Fruit fly (Drosophila melanogaster) whole organism, embryonic: Measurements from ENCODE around the gene kin17.
A peak's percentile ranks its signal among the peaks of the same experiment; 100 is the strongest.

Experiments used
- CG11456 ChIP-seq: fragments of 200-800 bp; sonication (Bioruptor generic); IDR thresholded peaks from 3 replicates; pipeline ENCODE4 v1.3.6; 2022; ENCODE audit warnings: missing biosample characterization, missing genetic modification characterization
- CG13123 ChIP-seq: fragments of 200-800 bp; sonication (Bioruptor generic); optimal IDR thresholded peaks from 2 replicates; lab custom pipeline; 2016; ENCODE audit warnings: missing biosample characterization, missing genetic modification characterization
- CG14441 ChIP-seq: fragments of 200-800 bp; sonication (Bioruptor generic); IDR thresholded peaks from 2 replicates; pipeline ENCODE4 v1.3.6; 2022; ENCODE audit warnings: missing biosample characterization, missing genetic modification characterization
- CG14710 ChIP-seq: fragments of 200-800 bp; sonication (Bioruptor generic); optimal IDR thresholded peaks from 3 replicates; lab custom pipeline; 2019; ENCODE audit warnings: missing biosample characterization, mild to moderate bottlenecking, missing genetic modification characterization, moderate library complexity
- CG15514 ChIP-seq: fragments of 200-800 bp; sonication (Bioruptor generic); optimal IDR thresholded peaks from 3 replicates; lab custom pipeline; 2017; ENCODE audit warnings: missing biosample characterization, missing genetic modification characterization, mild to moderate bottlenecking, moderate library complexity, missing genetic modification reagents
- CG16863 ChIP-seq: fragments of 200-800 bp; sonication (Bioruptor generic); optimal IDR thresholded peaks from 3 replicates; lab custom pipeline; 2016; ENCODE audit warnings: missing biosample characterization, missing genetic modification characterization
- CG17186 ChIP-seq: fragments of 200-800 bp; sonication (Bioruptor generic); optimal IDR thresholded peaks from 3 replicates; lab custom pipeline; 2017; ENCODE audit warnings: missing biosample characterization, missing genetic modification reagents, missing genetic modification characterization
- CG31224 ChIP-seq: fragments of 200-800 bp; sonication (Bioruptor generic); IDR thresholded peaks from 2 replicates; pipeline ENCODE4 v1.3.6; 2022; ENCODE audit warnings: missing biosample characterization, missing genetic modification characterization
- CG3838 ChIP-seq: fragments of 200-800 bp; sonication (Bioruptor generic); optimal IDR thresholded peaks from 3 replicates; lab custom pipeline; 2016; ENCODE audit warnings: missing biosample characterization, missing genetic modification characterization
- CG3995 ChIP-seq: fragments of 200-800 bp; sonication (Bioruptor generic); optimal IDR thresholded peaks from 3 replicates; lab custom pipeline; 2016; ENCODE audit warnings: missing biosample characterization, missing genetic modification characterization
- CG4282 ChIP-seq: fragments of 200-800 bp; sonication (Bioruptor generic); optimal IDR thresholded peaks from 2 replicates; lab custom pipeline; 2016; ENCODE audit warnings: missing biosample characterization, missing genetic modification characterization
- CG4617 ChIP-seq: fragments of 200-800 bp; sonication (Bioruptor generic); optimal IDR thresholded peaks from 3 replicates; lab custom pipeline; 2016; ENCODE audit warnings: missing biosample characterization, missing genetic modification characterization, borderline replicate concordance
- CG6272 ChIP-seq: fragments of 200-800 bp; sonication (Bioruptor generic); IDR thresholded peaks from 2 replicates; pipeline ENCODE4 v1.3.6; 2022; ENCODE audit warnings: missing biosample characterization, missing genetic modification characterization
- CG7556 ChIP-seq: fragments of 200-800 bp; sonication (Bioruptor generic); optimal IDR thresholded peaks from 2 replicates; lab custom pipeline; 2017; ENCODE audit warnings: missing biosample characterization, mild to moderate bottlenecking, missing genetic modification characterization
- CG8388 ChIP-seq: fragments of 200-800 bp; sonication (Bioruptor generic); optimal IDR thresholded peaks from 2 replicates; lab custom pipeline; 2019; ENCODE audit warnings: missing biosample characterization, mild to moderate bottlenecking, missing genetic modification characterization, moderate library complexity
- CG9437 ChIP-seq: fragments of 200-800 bp; sonication (Bioruptor generic); optimal IDR thresholded peaks from 2 replicates; lab custom pipeline; 2018; ENCODE audit warnings: missing biosample characterization, mild to moderate bottlenecking, missing genetic modification characterization
- CHES-1-like ChIP-seq: fragments of 200-800 bp; sonication (Bioruptor generic); optimal IDR thresholded peaks from 2 replicates; lab custom pipeline; 2016; ENCODE audit warnings: missing biosample characterization, missing genetic modification characterization
- Ets97D ChIP-seq: fragments of 200-800 bp; sonication (Bioruptor generic); optimal IDR thresholded peaks from 3 replicates; lab custom pipeline; 2016; ENCODE audit warnings: missing biosample characterization, missing genetic modification characterization
- HLH4C ChIP-seq: fragments of 200-800 bp; sonication (Bioruptor generic); IDR thresholded peaks from 3 replicates; pipeline ENCODE4 v1.3.6; 2022; ENCODE audit warnings: missing biosample characterization, missing genetic modification characterization; ENCODE audit not compliant: partially characterized antibody
- HmgD ChIP-seq: fragments of 200-800 bp; sonication (Bioruptor generic); optimal IDR thresholded peaks from 3 replicates; lab custom pipeline; 2016; ENCODE audit warnings: missing biosample characterization, missing genetic modification characterization
- Hmx ChIP-seq: fragments of 200-800 bp; sonication (Bioruptor generic); optimal IDR thresholded peaks from 2 replicates; lab custom pipeline; 2016; ENCODE audit warnings: missing biosample characterization, missing genetic modification characterization
- Jarid2 ChIP-seq: fragments of 200-800 bp; sonication (Bioruptor generic); optimal IDR thresholded peaks from 3 replicates; lab custom pipeline; 2017; ENCODE audit warnings: mild to moderate bottlenecking, missing biosample characterization, missing genetic modification reagents, missing genetic modification characterization
- Lpt ChIP-seq: fragments of >200 bp; optimal IDR thresholded peaks from 2 replicates; lab custom pipeline; 2018; ENCODE audit warnings: missing biosample characterization, missing genetic modification characterization
- MESR4 ChIP-seq: fragments of 200-800 bp; sonication (Bioruptor generic); optimal IDR thresholded peaks from 2 replicates; lab custom pipeline; 2018; ENCODE audit warnings: missing biosample characterization, mild to moderate bottlenecking, missing genetic modification characterization, moderate library complexity
- Med ChIP-seq: fragments of 200-800 bp; sonication (Bioruptor generic); peaks from one replicate; lab custom pipeline; 2016; ENCODE audit warnings: missing biosample characterization, missing genetic modification characterization, mild to moderate bottlenecking, inconsistent platforms, moderate library complexity
- Myb ChIP-seq: fragments of 200-800 bp; sonication (Bioruptor generic); optimal IDR thresholded peaks from 2 replicates; lab custom pipeline; 2016; ENCODE audit warnings: missing biosample characterization, missing genetic modification characterization
- Scr ChIP-seq: fragments of 200-800 bp; sonication (Bioruptor generic); IDR thresholded peaks from 2 replicates; pipeline ENCODE4 v1.3.6; 2022; ENCODE audit warnings: missing biosample characterization, missing genetic modification characterization; ENCODE audit not compliant: partially characterized antibody
- ara ChIP-seq: fragments of 200-800 bp; sonication (Bioruptor generic); IDR thresholded peaks from 2 replicates; pipeline ENCODE4 v1.3.6; 2022; ENCODE audit warnings: missing biosample characterization, missing genetic modification characterization
- ato ChIP-seq: fragments of 200-800 bp; sonication (Bioruptor generic); IDR thresholded peaks from 2 replicates; pipeline ENCODE4 v1.3.6; 2022; ENCODE audit warnings: missing biosample characterization, missing genetic modification characterization; ENCODE audit not compliant: partially characterized antibody
- caup ChIP-seq: fragments of 200-800 bp; sonication (Bioruptor generic); optimal IDR thresholded peaks from 3 replicates; lab custom pipeline; 2017; ENCODE audit warnings: missing biosample characterization, mild to moderate bottlenecking, missing genetic modification characterization, moderate library complexity; ENCODE audit not compliant: severe bottlenecking
- ems ChIP-seq: fragments of 200-800 bp; sonication (Bioruptor generic); optimal IDR thresholded peaks from 3 replicates; lab custom pipeline; 2016; ENCODE audit warnings: missing biosample characterization, missing genetic modification characterization
- fd102C ChIP-seq: fragments of 200-800 bp; sonication (Bioruptor generic); optimal IDR thresholded peaks from 2 replicates; lab custom pipeline; 2018; ENCODE audit warnings: missing biosample characterization, mild to moderate bottlenecking, missing genetic modification characterization, moderate library complexity
- gfzf ChIP-seq: fragments of 200-800 bp; sonication (Bioruptor generic); optimal IDR thresholded peaks from 2 replicates; lab custom pipeline; 2016; ENCODE audit warnings: missing biosample characterization, mild to moderate bottlenecking, missing genetic modification characterization, moderate library complexity
- hbn ChIP-seq: fragments of 200-800 bp; sonication (Bioruptor generic); IDR thresholded peaks from 2 replicates; pipeline ENCODE4 v1.3.6; 2022; ENCODE audit warnings: missing biosample characterization, missing genetic modification characterization; ENCODE audit not compliant: partially characterized antibody
- hkb ChIP-seq, 2 experiments: fragments of 200-800 bp in 1 of 2; fragments of >200 bp in 1 of 2; sonication (Bioruptor generic) in 1 of 2; IDR thresholded peaks in 1 of 2; optimal IDR thresholded peaks in 1 of 2; 2 replicates each; pipeline versions ENCODE4 v1.3.6 to Lab custom; 2017 to 2022; ENCODE audit warnings: missing biosample characterization in 1 of 2, missing genetic modification characterization in 1 of 2
- ken ChIP-seq: fragments of 200-800 bp; sonication (Bioruptor generic); IDR thresholded peaks from 3 replicates; pipeline ENCODE4 v1.3.6; 2022; ENCODE audit warnings: missing biosample characterization, missing genetic modification characterization
- lov ChIP-seq, 2 experiments: fragments of 200-800 bp in 1 of 2; fragments of >200 bp in 1 of 2; sonication (Bioruptor generic) in 1 of 2; IDR thresholded peaks in 1 of 2; optimal IDR thresholded peaks in 1 of 2; 2 replicates in 1 of 2; 3 replicates in 1 of 2; pipeline versions ENCODE4 v1.3.6 to Lab custom; 2017 to 2022; ENCODE audit warnings: missing biosample characterization in 1 of 2, missing genetic modification characterization in 1 of 2
- mam ChIP-seq: fragments of 200-800 bp; sonication (Bioruptor generic); optimal IDR thresholded peaks from 3 replicates; lab custom pipeline; 2016; ENCODE audit warnings: missing biosample characterization, missing genetic modification characterization
- peb ChIP-seq: fragments of 200-800 bp; sonication (Bioruptor generic); IDR thresholded peaks from 2 replicates; pipeline ENCODE4 v1.3.6; 2022; ENCODE audit warnings: missing biosample characterization, missing genetic modification characterization
- prd ChIP-seq, 3 experiments: fragments of >200 bp in 2 of 3; fragments of 200-800 bp in 1 of 3; sonication (Bioruptor generic) in 1 of 3; optimal IDR thresholded peaks in 2 of 3; IDR thresholded peaks in 1 of 3; 2 replicates in 2 of 3; 3 replicates in 1 of 3; pipeline versions ENCODE4 v1.3.6 to Lab custom; 2017 to 2022; ENCODE audit warnings: missing biosample characterization in 1 of 3, missing genetic modification characterization in 1 of 3
- pzg ChIP-seq: fragments of 200-800 bp; sonication (Bioruptor generic); optimal IDR thresholded peaks from 3 replicates; lab custom pipeline; 2018; ENCODE audit warnings: missing biosample characterization, mild to moderate bottlenecking, missing genetic modification characterization, moderate library complexity
- rib ChIP-seq: fragments of 200-800 bp; sonication (Bioruptor generic); IDR thresholded peaks from 2 replicates; pipeline ENCODE4 v1.3.6; 2022; ENCODE audit warnings: missing biosample characterization, missing genetic modification characterization
- ro ChIP-seq: fragments of 200-800 bp; sonication (Bioruptor generic); IDR thresholded peaks from 2 replicates; pipeline ENCODE4 v1.3.6; 2022; ENCODE audit warnings: missing biosample characterization, missing genetic modification characterization
- sens ChIP-seq: fragments of 200-800 bp; sonication (Bioruptor generic); peaks from one replicate; lab custom pipeline; 2016; ENCODE audit warnings: missing biosample characterization, missing genetic modification characterization
- sim ChIP-seq: fragments of 200-800 bp; sonication (Bioruptor generic); IDR thresholded peaks from 2 replicates; pipeline ENCODE4 v1.3.6; 2022; ENCODE audit warnings: missing biosample characterization, missing genetic modification characterization
- sisA ChIP-seq: fragments of 200-800 bp; sonication (Bioruptor generic); IDR thresholded peaks from 2 replicates; pipeline ENCODE4 v1.3.6; 2022; ENCODE audit warnings: missing biosample characterization, missing genetic modification characterization
- sob ChIP-seq: fragments of 200-800 bp; sonication (Bioruptor generic); IDR thresholded peaks from 2 replicates; pipeline ENCODE4 v1.3.6; 2022; ENCODE audit warnings: missing biosample characterization, missing genetic modification characterization
- sug ChIP-seq: fragments of 200-800 bp; optimal IDR thresholded peaks from 2 replicates; lab custom pipeline; 2019; ENCODE audit warnings: missing biosample characterization, mild to moderate bottlenecking, missing genetic modification characterization, moderate library complexity
- tin ChIP-seq: fragments of 200-800 bp; sonication (Bioruptor generic); optimal IDR thresholded peaks from 3 replicates; lab custom pipeline; 2016; ENCODE audit warnings: missing biosample characterization, missing genetic modification characterization
- wek ChIP-seq: fragments of 200-800 bp; sonication (Bioruptor generic); optimal IDR thresholded peaks from 3 replicates; lab custom pipeline; 2018; ENCODE audit warnings: missing biosample characterization, mild to moderate bottlenecking, missing genetic modification characterization, moderate library complexity

The kin17 gene

DNA sequence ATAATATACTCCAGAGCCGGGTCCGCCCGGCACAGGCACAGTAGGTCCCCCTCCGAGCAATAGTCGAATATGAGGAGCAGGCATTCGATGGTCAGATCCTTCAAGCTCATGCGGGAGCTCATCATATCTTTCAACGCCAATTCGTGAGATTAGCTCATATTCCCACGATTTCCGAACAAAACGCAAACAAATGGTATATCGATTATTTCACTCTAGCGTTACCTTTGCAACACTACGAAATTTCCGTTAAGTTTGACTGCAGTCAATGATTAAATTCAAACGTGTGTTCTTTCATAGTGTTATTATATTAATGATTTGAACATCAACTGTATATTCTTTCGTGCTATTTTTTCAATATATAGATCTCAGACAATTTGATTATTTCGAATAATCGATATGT is 36.8 kb downstream of the kin17 start, which contains the start of gene CG33969 (continued):
- TF ChIP-seq CG3838 (no peak), rib (no peak), ara (GFP tag; lab: Robert Waterston, UW) (no peak), tin (GFP tag; lab: Kevin White, UChicago) (no peak), sens (GFP tag; lab: Kevin White, UChicago) (peak; percentile 70), Jarid2 (GFP tag; lab: Kevin White, UChicago) (no peak), pzg (GFP tag; lab: Kevin White, UChicago) (peak; percentile 47), HLH4C (GFP tag; lab: Robert Waterston, UW) (peak; percentile 14; the same call in 1 of the 3 replicates), CG9437 (GFP tag; lab: Kevin White, UChicago) (peak; percentile 58), wek (no peak), mam (GFP tag; lab: Kevin White, UChicago) (no peak), CG14441 (GFP tag; lab: Robert Waterston, UW) (no peak), CG13123 (GFP tag; lab: Kevin White, UChicago) (no peak), MESR4 (GFP tag; lab: Kevin White, UChicago) (peak; percentile 57), CG3995 (GFP tag; lab: Kevin White, UChicago) (peak; percentile 5), caup (GFP tag; lab: Kevin White, UChicago) (no peak), CHES-1-like (GFP tag; lab: Kevin White, UChicago) (no peak), gfzf (GFP tag; lab: Kevin White, UChicago) (peak; percentile 29), Hmx (GFP tag; lab: Kevin White, UChicago) (no peak), CG15514 (GFP tag; lab: Kevin White, UChicago) (peak; percentile 42), hkb (optimal IDR thresholded peaks at IDR 0.05; lab: Kevin White, UChicago) (no peak), hkb (GFP tag; IDR thresholded peaks at IDR 0.05; lab: Robert Waterston, UW) (no peak), CG16863 (no peak), ro (GFP tag; lab: Robert Waterston, UW) (no peak), CG4282 (GFP tag; lab: Kevin White, UChicago) (no peak), ato (0 out of 2 replicates have a peak, but pooled peaks have one; percentile 26), sug (peak; percentile 2), lov (optimal IDR thresholded peaks at IDR 0.05; lab: Kevin White, UChicago) (no peak), lov (GFP tag; IDR thresholded peaks at IDR 0.05; lab: Robert Waterston, UW) (no peak), Scr (peak; percentile 55; the same call in 1 of the 2 replicates), Lpt (GFP tag; lab: Kevin White, UChicago) (no peak), fd102C (GFP tag; lab: Kevin White, UChicago) (no peak), CG14710 (tag; lab: Kevin White, UChicago) (peak; percentile 21), peb (GFP tag; lab: Robert Waterston, UW) (no peak), CG4617 (GFP tag; lab: Kevin White, UChicago) (no peak), prd (optimal IDR thresholded peaks at IDR 0.05; lab: Kevin White, UChicago) (no peak), prd (GFP tag; IDR thresholded peaks at IDR 0.05; lab: Robert Waterston, UW) (no peak), CG6272 (GFP tag; lab: Robert Waterston, UW) (no peak), CG31224 (no peak), CG11456 (GFP tag; lab: Robert Waterston, UW) (no peak), CG7556 (GFP tag; lab: Kevin White, UChicago) (no peak), Myb (GFP tag; lab: Kevin White, UChicago) (peak; percentile 96), Ets97D (peak; percentile 37), HmgD (no peak), sim (GFP tag; lab: Robert Waterston, UW) (no peak), sisA (GFP tag; lab: Robert Waterston, UW) (no peak), CG8388 (GFP tag; lab: Kevin White, UChicago) (no peak), sob (GFP tag; lab: Robert Waterston, UW) (no peak), hbn (GFP tag; lab: Robert Waterston, UW) (peak; percentile 32; the same call in 1 of the 2 replicates), ems (no peak), Med (GFP tag; lab: Kevin White, UChicago) (peak; percentile 65), ken (GFP tag; lab: Robert Waterston, UW) (no peak), CG17186 (GFP tag; lab: Kevin White, UChicago) (peak; percentile 62)
